Worm (Caenorhabditis elegans) whole organism, L4/young adult: ENCODE measurements around the gene Y50D4C.5.

ENCODE experiments used
- W03F9.2 ChIP-seq: fragments of 150-350 bp; optimal IDR thresholded peaks from 2 replicates; lab custom pipeline; 2014; ENCODE audit warnings: missing biosample characterization, missing genetic modification characterization
- dao-5 ChIP-seq: sonication (generic microtip); optimal IDR thresholded peaks from 2 replicates; lab custom pipeline; 2016; ENCODE audit warnings: missing genotype, missing genetic modification characterization, moderate library complexity, missing compliant biosample characterization
- him-1 ChIP-seq: sonication (generic microtip); optimal IDR thresholded peaks from 2 replicates; lab custom pipeline; 2016; ENCODE audit warnings: missing genotype, missing genetic modification reagents, missing genetic modification characterization, missing compliant biosample characterization

DNA sequence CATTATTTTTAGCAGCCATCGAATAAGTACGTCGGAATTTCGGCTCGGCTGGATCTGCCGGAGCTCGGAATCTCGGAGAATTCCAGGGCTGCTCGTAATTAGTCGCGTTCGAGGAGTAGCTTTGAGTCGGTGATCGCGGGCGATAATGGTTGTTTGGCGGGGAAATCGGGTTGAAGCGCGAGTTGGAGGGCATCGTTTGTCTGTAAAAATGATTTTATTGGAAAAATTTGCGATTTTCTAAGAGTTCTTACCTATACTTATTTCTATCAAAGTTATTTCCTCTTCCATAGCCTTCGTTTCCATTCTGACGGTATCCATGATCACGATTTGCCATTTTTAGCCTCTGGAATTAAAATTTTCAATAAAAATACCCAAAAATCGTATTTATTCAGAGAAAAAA is at the start of gene Y50D4C.5:
- no peak for TF ChIP-seq dao-5 (tag; lab: Kevin White, UChicago)
- TF ChIP-seq him-1 = no peak
- TF ChIP-seq W03F9.2 = no peak
